Comparison of ENCODE assay signal across 3 fruit fly cellular contexts in the genomic region with DNA sequence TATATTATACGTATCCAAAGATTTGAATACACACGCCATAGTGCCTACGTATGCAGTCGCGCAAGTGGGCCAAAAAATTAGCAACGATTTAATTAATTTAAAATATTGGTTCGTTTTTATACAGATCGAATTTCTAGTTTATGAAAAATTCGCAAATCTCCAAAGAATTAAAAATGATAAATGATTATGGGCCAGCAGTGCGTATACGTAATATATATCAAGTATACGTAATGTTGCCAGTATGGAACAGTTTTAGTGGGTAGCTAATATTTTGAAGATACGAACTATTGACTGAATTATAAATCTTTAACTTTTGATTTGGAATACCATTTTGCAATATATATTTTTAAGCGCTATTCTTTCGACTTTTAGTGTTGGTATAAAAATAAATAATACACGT.
TF ChIP-seq lines count a peak whose summit lies in the region.

No protein-coding gene starts in this region.

- TF ChIP-seq CTCF in whole organism, embryonic (GFP tag; optimal IDR thresholded peaks at IDR 0.05; lab: Kevin White, UChicago) = no peak

TF ChIP-seq in whole organism, adult, 20 proteins besides CTCF, POLR2A, EP300 and RAD21:
- peak; percentile 29 for TF ChIP-seq kay (GFP tag; lab: Kevin White, UChicago; ENCODE audit: borderline replicate concordance)
- TF ChIP-seq ovo (GFP tag; optimal IDR thresholded peaks at IDR 0.05; lab: Kevin White, UChicago) = no peak

TF ChIP-seq in whole organism, embryonic, 481 proteins besides CTCF, POLR2A, EP300 and RAD21 (continues in another document):
- no peak for TF ChIP-seq Dref (GFP tag; IDR thresholded peaks at IDR 0.05; lab: Robert Waterston, UW)
- TF ChIP-seq Oli (tag; optimal IDR thresholded peaks at IDR 0.05; lab: Kevin White, UChicago) = peak; percentile 42
- no peak for TF ChIP-seq NFAT (GFP tag; IDR thresholded peaks at IDR 0.05; lab: Robert Waterston, UW)
- peak; percentile 65 for TF ChIP-seq CG7839 (tag; optimal IDR thresholded peaks at IDR 0.05; lab: Kevin White, UChicago)
- peak; percentile 48; the same call in 1 of the 3 replicates for TF ChIP-seq CG17361 (GFP tag; IDR thresholded peaks at IDR 0.05; lab: Robert Waterston, UW)
- TF ChIP-seq CG3281 (GFP tag; optimal IDR thresholded peaks at IDR 0.05; lab: Kevin White, UChicago) = peak; percentile 60
- TF ChIP-seq unc-4 (GFP tag; IDR thresholded peaks at IDR 0.05; lab: Robert Waterston, UW; ENCODE audit: partially characterized antibody) = no peak
- TF ChIP-seq cwo (GFP tag; optimal IDR thresholded peaks at IDR 0.05; lab: Kevin White, UChicago) = peak; percentile 10
- TF ChIP-seq CG9437 (GFP tag; optimal IDR thresholded peaks at IDR 0.05; lab: Kevin White, UChicago) = peak; percentile 36
- peak; percentile 56 for TF ChIP-seq CG13424 (tag; optimal IDR thresholded peaks at IDR 0.05; lab: Kevin White, UChicago)
- TF ChIP-seq CG12659 (GFP tag; optimal IDR thresholded peaks at IDR 0.05; lab: Kevin White, UChicago) = peak; percentile 34
- TF ChIP-seq phol (tag; optimal IDR thresholded peaks at IDR 0.05; lab: Kevin White, UChicago) = peak; percentile 14
- TF ChIP-seq CG4424 (GFP tag; optimal IDR thresholded peaks at IDR 0.05; lab: Kevin White, UChicago) = no peak
- no peak for TF ChIP-seq zf30C (GFP tag; optimal IDR thresholded peaks at IDR 0.05; lab: Kevin White, UChicago)
- TF ChIP-seq Atf3 (GFP tag; optimal IDR thresholded peaks at IDR 0.05; lab: Kevin White, UChicago) = no peak
- no peak for TF ChIP-seq Kr (GFP tag; optimal IDR thresholded peaks at IDR 0.05; lab: Kevin White, UChicago)
- TF ChIP-seq btn (GFP tag; optimal IDR thresholded peaks at IDR 0.05; lab: Kevin White, UChicago) = no peak
- TF ChIP-seq CG18262 (tag; optimal IDR thresholded peaks at IDR 0.05; lab: Kevin White, UChicago) = peak; percentile 23
- peak; percentile 40 for TF ChIP-seq CG9727 (GFP tag; optimal IDR thresholded peaks at IDR 0.05; lab: Kevin White, UChicago)
- TF ChIP-seq CG15269 (tag; optimal IDR thresholded peaks at IDR 0.05; lab: Kevin White, UChicago) = peak; percentile 60
- no peak for TF ChIP-seq dimm (GFP tag; IDR thresholded peaks at IDR 0.05; lab: Robert Waterston, UW)
- TF ChIP-seq B-H1 (GFP tag; IDR thresholded peaks at IDR 0.05; lab: Robert Waterston, UW) = no peak; the same call in 2 of the 3 replicates
- no peak for TF ChIP-seq CG17802 (tag; optimal IDR thresholded peaks at IDR 0.05; lab: Kevin White, UChicago)
- TF ChIP-seq CG2120 (GFP tag; optimal IDR thresholded peaks at IDR 0.05; lab: Kevin White, UChicago) = peak; percentile 45
- peak; percentile 26 for TF ChIP-seq CG18599 (GFP tag; optimal IDR thresholded peaks at IDR 0.05; lab: Kevin White, UChicago)
- peak in 1 of 2 experiments; percentile 69 for TF ChIP-seq Hr51 (GFP tag; optimal IDR thresholded peaks at IDR 0.05; lab: Kevin White, UChicago)
- TF ChIP-seq zfh1 (GFP tag; IDR thresholded peaks at IDR 0.05; lab: Robert Waterston, UW) = no peak
- TF ChIP-seq Rfx (GFP tag; IDR thresholded peaks at IDR 0.05; lab: Robert Waterston, UW) = peak; percentile 46; the same call in 1 of the 2 replicates
- no peak for TF ChIP-seq CG8281 (tag; optimal IDR thresholded peaks at IDR 0.05; lab: Kevin White, UChicago)
- TF ChIP-seq sug (tag; optimal IDR thresholded peaks at IDR 0.05; lab: Kevin White, UChicago) = peak; percentile 0
- TF ChIP-seq Poxn (GFP tag; IDR thresholded peaks at IDR 0.05; lab: Robert Waterston, UW) = no peak
- TF ChIP-seq sc (optimal IDR thresholded peaks at IDR 0.05; lab: Kevin White, UChicago) = no peak
- no peak for TF ChIP-seq sc (GFP tag; optimal IDR thresholded peaks at IDR 0.05; lab: Kevin White, UChicago)
- TF ChIP-seq CG4730 (GFP tag; IDR thresholded peaks at IDR 0.05; lab: Robert Waterston, UW) = 0 out of 2 replicates have a peak, but pooled peaks have one; percentile 12
- TF ChIP-seq Hmr (GFP tag; optimal IDR thresholded peaks at IDR 0.05; lab: Kevin White, UChicago) = peak; percentile 31
- TF ChIP-seq CG11247 (GFP tag; IDR thresholded peaks at IDR 0.05; lab: Robert Waterston, UW) = no peak
- TF ChIP-seq CG9817 (tag; optimal IDR thresholded peaks at IDR 0.05; lab: Kevin White, UChicago) = peak; percentile 26
- TF ChIP-seq CG14965 (GFP tag; optimal IDR thresholded peaks at IDR 0.05; lab: Kevin White, UChicago; ENCODE audit: borderline replicate concordance) = no peak
- TF ChIP-seq nmo (GFP tag; optimal IDR thresholded peaks at IDR 0.05; lab: Kevin White, UChicago) = peak; percentile 1
- TF ChIP-seq Hr78 (GFP tag; optimal IDR thresholded peaks at IDR 0.05; lab: Kevin White, UChicago) = no peak
- peak; percentile 47 for TF ChIP-seq PHDP (tag; optimal IDR thresholded peaks at IDR 0.05; lab: Kevin White, UChicago)
- TF ChIP-seq Sox102F (GFP tag; optimal IDR thresholded peaks at IDR 0.05; lab: Kevin White, UChicago) = peak; percentile 22

TF ChIP-seq in whole organism, prepupa, 60 proteins besides CTCF, POLR2A, EP300 and RAD21:
- TF ChIP-seq CG6792 (GFP tag; optimal IDR thresholded peaks at IDR 0.05; lab: Kevin White, UChicago) (no peak), eg (GFP tag; IDR thresholded peaks at IDR 0.05; lab: Robert Waterston, UW) (0 out of 3 replicates have a peak, but pooled peaks have one; percentile 18), Eip78C (GFP tag; lab: Kevin White, UChicago) (peak; percentile 7)
